Fruit fly (Drosophila melanogaster): Measurements from ENCODE around the gene CG17726.

CG17726 gene

DNA sequence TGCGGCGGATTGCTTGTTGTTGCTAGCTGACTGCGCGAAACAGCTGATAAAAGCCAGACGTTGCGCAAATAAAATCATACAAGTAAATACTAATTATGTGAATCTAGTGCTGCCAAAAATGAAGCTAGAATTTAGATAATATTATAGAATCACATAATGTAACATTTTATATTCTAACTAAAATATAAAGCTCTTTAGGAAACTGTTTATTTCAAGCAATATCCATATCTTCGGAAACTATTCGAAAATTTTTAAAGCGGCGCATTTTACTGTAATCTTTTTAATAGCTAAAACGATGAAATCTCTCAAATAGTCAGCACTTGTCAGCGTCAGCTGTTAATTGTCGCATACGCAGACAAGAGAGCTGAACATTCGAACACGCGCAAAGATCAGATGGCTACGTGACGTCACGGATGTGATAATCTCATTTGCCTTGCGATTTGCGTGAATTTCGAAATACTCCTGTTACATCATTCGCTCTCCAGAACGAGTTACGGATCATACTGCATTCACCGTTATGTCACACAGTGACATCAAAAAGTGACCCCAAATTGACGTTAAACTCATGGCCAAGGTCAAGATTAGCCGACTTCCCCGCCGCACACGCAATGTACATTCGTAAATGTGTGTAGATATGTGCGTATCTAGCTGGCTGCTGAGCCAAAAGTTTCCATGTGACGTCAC is 16.6 kb downstream of the CG17726 start (continued):
- peak; percentile 66 for TF ChIP-seq Rfx (GFP tag; IDR thresholded peaks at IDR 0.05)
- TF ChIP-seq CG4707 (GFP tag; optimal IDR thresholded peaks at IDR 0.05): no peak
- TF ChIP-seq Xbp1 (GFP tag; optimal IDR thresholded peaks at IDR 0.05): no peak
- TF ChIP-seq CG18599 (GFP tag; optimal IDR thresholded peaks at IDR 0.05): peak; percentile 60
- no peak for TF ChIP-seq CG4424 (GFP tag; optimal IDR thresholded peaks at IDR 0.05)
- no peak for TF ChIP-seq luna (GFP tag; optimal IDR thresholded peaks at IDR 0.05)
- no peak for TF ChIP-seq CG1024 (GFP tag; IDR thresholded peaks at IDR 0.05)
- TF ChIP-seq maf-S (GFP tag; optimal IDR thresholded peaks at IDR 0.05): no peak
- no peak for TF ChIP-seq nerfin-2 (GFP tag; IDR thresholded peaks at IDR 0.05; ENCODE audit: partially characterized antibody)
- TF ChIP-seq sr (GFP tag; IDR thresholded peaks at IDR 0.05): no peak
- no peak for TF ChIP-seq CG34376 (GFP tag; optimal IDR thresholded peaks at IDR 0.05)
- no peak for TF ChIP-seq fd102C (GFP tag; optimal IDR thresholded peaks at IDR 0.05)
- no peak for TF ChIP-seq CG8281 (tag; optimal IDR thresholded peaks at IDR 0.05)
- no peak for TF ChIP-seq CG2202 (tag; optimal IDR thresholded peaks at IDR 0.05)
- no peak for TF ChIP-seq kah (GFP tag; optimal IDR thresholded peaks at IDR 0.05)
- peak; percentile 50 for TF ChIP-seq trem (tag; optimal IDR thresholded peaks at IDR 0.05)
- TF ChIP-seq vnd (GFP tag; IDR thresholded peaks at IDR 0.05; ENCODE audit: partially characterized antibody): no peak
- TF ChIP-seq bbx (GFP tag; IDR thresholded peaks at IDR 0.05; ENCODE audit: partially characterized antibody): no peak
- no peak for TF ChIP-seq Scr (GFP tag; IDR thresholded peaks at IDR 0.05; ENCODE audit: partially characterized antibody)
- no peak for TF ChIP-seq CG17912 (GFP tag; optimal IDR thresholded peaks at IDR 0.05)
- TF ChIP-seq Dek (tag; optimal IDR thresholded peaks at IDR 0.05): peak; percentile 36
- TF ChIP-seq klu (GFP tag; IDR thresholded peaks at IDR 0.05): no peak
- peak; percentile 88 for TF ChIP-seq sens (GFP tag)
- TF ChIP-seq CG18764 (GFP tag; optimal IDR thresholded peaks at IDR 0.05): no peak
- TF ChIP-seq wor (GFP tag; IDR thresholded peaks at IDR 0.05): no peak
- TF ChIP-seq CoRest (tag; optimal IDR thresholded peaks at IDR 0.05): no peak
- no peak for TF ChIP-seq z (GFP tag; IDR thresholded peaks at IDR 0.05)
- TF ChIP-seq Lhr (GFP tag; optimal IDR thresholded peaks at IDR 0.05): no peak
- TF ChIP-seq CG8478 (optimal IDR thresholded peaks at IDR 0.05): no peak
- TF ChIP-seq CG3163 (GFP tag; optimal IDR thresholded peaks at IDR 0.05): no peak
- no peak for TF ChIP-seq CG33557 (GFP tag; optimal IDR thresholded peaks at IDR 0.05)
- TF ChIP-seq Aef1 (GFP tag; IDR thresholded peaks at IDR 0.05): no peak
- TF ChIP-seq Sry-δ (GFP tag; optimal IDR thresholded peaks at IDR 0.05): no peak
- TF ChIP-seq CG15514 (GFP tag; optimal IDR thresholded peaks at IDR 0.05): peak; percentile 55
- TF ChIP-seq btn (GFP tag; optimal IDR thresholded peaks at IDR 0.05): no peak
- peak; percentile 34 for TF ChIP-seq CG10267 (tag; optimal IDR thresholded peaks at IDR 0.05)
- peak; percentile 47; the same call in 1 of the 2 replicates for TF ChIP-seq E2f1 (GFP tag; IDR thresholded peaks at IDR 0.05)
- TF ChIP-seq Hand (GFP tag; optimal IDR thresholded peaks at IDR 0.05): no peak
- TF ChIP-seq CG16813 (GFP tag; IDR thresholded peaks at IDR 0.05; ENCODE audit: partially characterized antibody): no peak
- no peak for TF ChIP-seq CG1647 (GFP tag; optimal IDR thresholded peaks at IDR 0.05)
- no peak for TF ChIP-seq CG31365 (tag; optimal IDR thresholded peaks at IDR 0.05)
- TF ChIP-seq CG31388 (GFP tag; optimal IDR thresholded peaks at IDR 0.05): no peak
- peak; percentile 49 for TF ChIP-seq CG10979 (tag; optimal IDR thresholded peaks at IDR 0.05)
- TF ChIP-seq CG17385 (GFP tag; optimal IDR thresholded peaks at IDR 0.05): no peak
- TF ChIP-seq sug (tag; optimal IDR thresholded peaks at IDR 0.05): peak; percentile 24
- no peak for TF ChIP-seq p53 (GFP tag; optimal IDR thresholded peaks at IDR 0.05)
- peak; percentile 16; the same call in 1 of the 4 replicates for TF ChIP-seq Dll (GFP tag; IDR thresholded peaks at IDR 0.05; ENCODE audit: partially characterized antibody)
- no peak for TF ChIP-seq CG30431 (GFP tag; optimal IDR thresholded peaks at IDR 0.05)
- TF ChIP-seq CG1602 (GFP tag; optimal IDR thresholded peaks at IDR 0.05): no peak
- TF ChIP-seq B-H2 (GFP tag; optimal IDR thresholded peaks at IDR 0.05): no peak

All from whole organism, embryonic.